Fruit fly (Drosophila melanogaster) whole organism, adult: Measurements from ENCODE around the gene haf.

Experiments
- CG12768 ChIP-seq: fragments of 200-800 bp; sonication (Bioruptor generic); optimal IDR thresholded peaks from 2 replicates; lab custom pipeline; 2017; ENCODE audit warnings: missing biosample characterization, missing genetic modification characterization, mild to moderate bottlenecking, moderate library complexity, missing genetic modification reagents
- CG14711 ChIP-seq: fragments of 200-800 bp; sonication (Bioruptor generic); optimal IDR thresholded peaks from 2 replicates; lab custom pipeline; 2018; ENCODE audit warnings: missing biosample characterization, mild to moderate bottlenecking, missing genetic modification characterization, moderate library complexity
- CG1620 ChIP-seq: fragments of 200-800 bp; sonication (Bioruptor generic); optimal IDR thresholded peaks from 2 replicates; lab custom pipeline; 2016; ENCODE audit warnings: missing biosample characterization, missing genetic modification characterization
- CG33017 ChIP-seq: fragments of 200-800 bp; sonication (Bioruptor generic); optimal IDR thresholded peaks from 2 replicates; lab custom pipeline; 2018; ENCODE audit warnings: missing biosample characterization, mild to moderate bottlenecking, missing genetic modification characterization, moderate library complexity
- CG5204 ChIP-seq: fragments of 200-800 bp; sonication (Bioruptor generic); optimal IDR thresholded peaks from 2 replicates; lab custom pipeline; 2016; ENCODE audit warnings: missing biosample characterization, missing genetic modification characterization
- CG7045 ChIP-seq: fragments of 200-800 bp; sonication (Bioruptor generic); optimal IDR thresholded peaks from 2 replicates; lab custom pipeline; 2017; ENCODE audit warnings: missing biosample characterization, mild to moderate bottlenecking, missing genetic modification characterization
- CG7101 ChIP-seq: fragments of 200-800 bp; sonication (Bioruptor generic); optimal IDR thresholded peaks from 2 replicates; lab custom pipeline; 2018; ENCODE audit warnings: missing biosample characterization, mild to moderate bottlenecking, missing genetic modification characterization, moderate library complexity
- cnc ChIP-seq, 2 experiments: fragments of >200 bp; optimal IDR thresholded peaks; 2 replicates each; lab custom pipeline; 2017
- kay ChIP-seq: fragments of 200-800 bp; sonication (Bioruptor generic); peaks from one replicate; lab custom pipeline; 2016; ENCODE audit warnings: missing biosample characterization, missing genetic modification characterization, borderline replicate concordance
- ovo ChIP-seq: fragments of 200-800 bp; sonication (Bioruptor generic); optimal IDR thresholded peaks from 2 replicates; lab custom pipeline; 2016; ENCODE audit warnings: missing biosample characterization, missing genetic modification characterization
- pad ChIP-seq: fragments of 200-800 bp; sonication (Bioruptor generic); optimal IDR thresholded peaks from 3 replicates; lab custom pipeline; 2017; ENCODE audit warnings: missing biosample characterization, missing genetic modification characterization, mild to moderate bottlenecking, moderate library complexity, missing genetic modification reagents
- tj ChIP-seq: fragments of 200-800 bp; sonication (Bioruptor generic); optimal IDR thresholded peaks from 3 replicates; lab custom pipeline; 2017; ENCODE audit warnings: missing biosample characterization, mild to moderate bottlenecking, missing genetic modification characterization, moderate library complexity
- toe ChIP-seq: fragments of 200-800 bp; sonication (Bioruptor generic); optimal IDR thresholded peaks from 2 replicates; lab custom pipeline; 2016; ENCODE audit warnings: missing biosample characterization, missing genetic modification characterization

- TF ChIP-seq CG14711 (tag; lab: Kevin White, UChicago) (no peak), ovo (GFP tag; lab: Kevin White, UChicago) (no peak), CG5204 (GFP tag; lab: Kevin White, UChicago) (no peak), toe (GFP tag; lab: Kevin White, UChicago) (no peak), CG7045 (GFP tag; lab: Kevin White, UChicago) (no peak), CG12768 (GFP tag; lab: Kevin White, UChicago) (no peak), CG7101 (tag; lab: Kevin White, UChicago) (no peak), pad (GFP tag; lab: Kevin White, UChicago) (no peak), CG33017 (tag; lab: Kevin White, UChicago) (no peak), CG1620 (GFP tag; lab: Kevin White, UChicago) (no peak), kay (GFP tag; lab: Kevin White, UChicago) (no peak), cnc (optimal IDR thresholded peaks at IDR 0.05; lab: Kevin White, UChicago) (no peak), tj (GFP tag; lab: Kevin White, UChicago) (no peak)
These were observed 96.1 kb downstream of the haf start, which contains the start of gene chinmo for dm6 chr2L:1651053-1651452.
